Worm (Caenorhabditis elegans): ENCODE results near the gene knl-3.

DNA sequence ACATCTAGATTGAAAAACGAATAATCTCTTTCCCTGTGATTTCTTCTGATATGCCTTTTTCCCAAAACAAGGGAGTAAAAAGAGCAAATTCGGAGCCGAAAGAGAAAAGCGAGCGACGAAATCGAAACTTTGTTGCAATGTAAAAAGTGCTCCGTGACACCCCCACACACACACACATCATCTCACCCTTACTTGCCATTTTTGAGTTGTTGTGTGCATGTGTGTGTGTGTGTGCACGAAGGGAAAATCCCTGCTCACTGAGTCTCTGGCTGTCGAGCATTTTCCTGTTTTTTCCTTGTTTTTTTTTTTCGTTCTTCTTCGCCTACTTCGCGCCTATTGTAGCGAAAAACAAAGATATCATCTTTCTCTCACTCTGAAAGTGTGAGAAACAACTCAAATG, 18.0 kb downstream of the knl-3 start:
- TF ChIP-seq lsy-2 (tag; optimal IDR thresholded peaks at IDR 0.05) (no peak), ama-1 (optimal IDR thresholded peaks at IDR 0.05) (no peak), mdl-1 (tag; optimal IDR thresholded peaks at IDR 0.05) (no peak), elt-1 (tag; optimal IDR thresholded peaks at IDR 0.05) (no peak), aly-2 (tag; optimal IDR thresholded peaks at IDR 0.05) (no peak), snpc-4 (tag; optimal IDR thresholded peaks at IDR 0.05) (no peak), blmp-1 (tag; optimal IDR thresholded peaks at IDR 0.05; ENCODE audit: insufficient read depth) (no peak)

Data from whole organism, L2 larva.